Fruit fly (Drosophila melanogaster) whole organism, embryonic: ENCODE measurements around the gene mats.

Source experiments
- Bteb2 ChIP-seq: fragments of 200-800 bp; sonication (Bioruptor generic); optimal IDR thresholded peaks from 2 replicates; lab custom pipeline; 2016; ENCODE audit warnings: missing biosample characterization, missing genetic modification characterization
- CG10565 ChIP-seq: fragments of 200-800 bp; sonication (Bioruptor generic); optimal IDR thresholded peaks from 3 replicates; lab custom pipeline; 2016; ENCODE audit warnings: missing biosample characterization, mild to moderate bottlenecking, missing genetic modification characterization
- CG12236 ChIP-seq: fragments of 200-800 bp; sonication (Bioruptor generic); optimal IDR thresholded peaks from 2 replicates; lab custom pipeline; 2016; ENCODE audit warnings: missing biosample characterization, missing genetic modification characterization
- CG12391 ChIP-seq: fragments of 200-800 bp; sonication (Bioruptor generic); optimal IDR thresholded peaks from 3 replicates; lab custom pipeline; 2018; ENCODE audit warnings: missing biosample characterization, mild to moderate bottlenecking, missing genetic modification characterization, moderate library complexity
- CG13424 ChIP-seq: fragments of 200-800 bp; sonication (Bioruptor generic); optimal IDR thresholded peaks from 2 replicates; lab custom pipeline; 2019; ENCODE audit warnings: missing biosample characterization, mild to moderate bottlenecking, missing genetic modification characterization, moderate library complexity
- CG13624 ChIP-seq: fragments of 200-800 bp; sonication (Bioruptor generic); optimal IDR thresholded peaks from 2 replicates; lab custom pipeline; 2016; ENCODE audit warnings: missing biosample characterization, missing genetic modification characterization
- CG13894 ChIP-seq: fragments of 200-800 bp; sonication (Bioruptor generic); optimal IDR thresholded peaks from 3 replicates; lab custom pipeline; 2018; ENCODE audit warnings: missing biosample characterization, mild to moderate bottlenecking, missing genetic modification characterization, moderate library complexity
- CG17361 ChIP-seq: fragments of 200-800 bp; sonication (Bioruptor generic); IDR thresholded peaks from 3 replicates; pipeline ENCODE4 v1.3.6; 2022; ENCODE audit warnings: missing biosample characterization, missing genetic modification characterization
- CG17912 ChIP-seq: fragments of 200-800 bp; sonication (Bioruptor generic); optimal IDR thresholded peaks from 2 replicates; lab custom pipeline; 2018; ENCODE audit warnings: missing biosample characterization, mild to moderate bottlenecking, missing genetic modification characterization
- CG2120 ChIP-seq: fragments of 200-800 bp; sonication (Bioruptor generic); optimal IDR thresholded peaks from 3 replicates; lab custom pipeline; 2016; ENCODE audit warnings: missing biosample characterization, missing genetic modification characterization
- CG2889 ChIP-seq: fragments of 200-800 bp; sonication (Bioruptor generic); IDR thresholded peaks from 3 replicates; pipeline ENCODE4 v1.3.6; 2022; ENCODE audit warnings: missing biosample characterization, missing genetic modification characterization
- CG3163 ChIP-seq: fragments of 200-800 bp; sonication (Bioruptor generic); optimal IDR thresholded peaks from 3 replicates; lab custom pipeline; 2016; ENCODE audit warnings: missing biosample characterization, missing genetic modification characterization
- CG3838 ChIP-seq: fragments of 200-800 bp; sonication (Bioruptor generic); optimal IDR thresholded peaks from 3 replicates; lab custom pipeline; 2016; ENCODE audit warnings: missing biosample characterization, missing genetic modification characterization
- CG43689 ChIP-seq: fragments of 200-800 bp; sonication (Bioruptor generic); IDR thresholded peaks from 2 replicates; pipeline ENCODE4 v1.3.6; 2022; ENCODE audit warnings: missing biosample characterization, missing genetic modification characterization
- CG6654 ChIP-seq: fragments of 200-800 bp; sonication (Bioruptor generic); optimal IDR thresholded peaks from 2 replicates; lab custom pipeline; 2017; ENCODE audit warnings: missing biosample characterization, mild to moderate bottlenecking, missing genetic modification characterization
- CG7556 ChIP-seq: fragments of 200-800 bp; sonication (Bioruptor generic); optimal IDR thresholded peaks from 2 replicates; lab custom pipeline; 2017; ENCODE audit warnings: missing biosample characterization, mild to moderate bottlenecking, missing genetic modification characterization
- CG7745 ChIP-seq: fragments of 200-800 bp; sonication (Bioruptor generic); optimal IDR thresholded peaks from 2 replicates; lab custom pipeline; 2018; ENCODE audit warnings: missing biosample characterization, mild to moderate bottlenecking, missing genetic modification characterization, moderate library complexity
- CG7786 ChIP-seq: fragments of 200-800 bp; sonication (Bioruptor generic); optimal IDR thresholded peaks from 2 replicates; lab custom pipeline; 2016; ENCODE audit warnings: missing biosample characterization, missing genetic modification characterization
- CG9727 ChIP-seq: fragments of 200-800 bp; sonication (Bioruptor generic); optimal IDR thresholded peaks from 3 replicates; lab custom pipeline; 2017; ENCODE audit warnings: missing biosample characterization, mild to moderate bottlenecking, missing genetic modification characterization
- Dip3 ChIP-seq: fragments of 200-800 bp; sonication (Bioruptor generic); optimal IDR thresholded peaks from 3 replicates; lab custom pipeline; 2016; ENCODE audit warnings: missing biosample characterization, missing genetic modification characterization
- Ets97D ChIP-seq: fragments of 200-800 bp; sonication (Bioruptor generic); optimal IDR thresholded peaks from 3 replicates; lab custom pipeline; 2016; ENCODE audit warnings: missing biosample characterization, missing genetic modification characterization
- HLH54F ChIP-seq: fragments of 200-800 bp; sonication (Bioruptor generic); optimal IDR thresholded peaks from 3 replicates; lab custom pipeline; 2016; ENCODE audit warnings: missing biosample characterization, missing genetic modification characterization
- Hr3 ChIP-seq: fragments of 200-800 bp; sonication (Bioruptor generic); optimal IDR thresholded peaks from 3 replicates; lab custom pipeline; 2016; ENCODE audit warnings: missing biosample characterization, missing genetic modification characterization
- Hr39 ChIP-seq: fragments of >200 bp; optimal IDR thresholded peaks from 2 replicates; lab custom pipeline; 2017
- NFAT ChIP-seq: fragments of 200-800 bp; sonication (Bioruptor generic); IDR thresholded peaks from 2 replicates; pipeline ENCODE4 v1.3.6; 2022; ENCODE audit warnings: missing biosample characterization, missing genetic modification characterization
- NK7.1 ChIP-seq: fragments of 200-800 bp; sonication (Bioruptor generic); optimal IDR thresholded peaks from 3 replicates; lab custom pipeline; 2016; ENCODE audit warnings: missing biosample characterization, missing genetic modification characterization
- Nf-YA ChIP-seq: fragments of 200-800 bp; sonication (Bioruptor generic); IDR thresholded peaks from 2 replicates; pipeline ENCODE4 v1.3.6; 2022; ENCODE audit warnings: missing biosample characterization, missing genetic modification characterization
- Scr ChIP-seq: fragments of 200-800 bp; sonication (Bioruptor generic); IDR thresholded peaks from 2 replicates; pipeline ENCODE4 v1.3.6; 2022; ENCODE audit warnings: missing biosample characterization, missing genetic modification characterization; ENCODE audit not compliant: partially characterized antibody
- Sox100B ChIP-seq: fragments of 200-800 bp; sonication (Bioruptor generic); optimal IDR thresholded peaks from 3 replicates; lab custom pipeline; 2018; ENCODE audit warnings: missing biosample characterization, mild to moderate bottlenecking, missing genetic modification characterization
- Tbp ChIP-seq: fragments of >200 bp; optimal IDR thresholded peaks from 2 replicates; lab custom pipeline; 2018; ENCODE audit warnings: missing biosample characterization, missing genetic modification characterization
- al ChIP-seq: fragments of 200-800 bp; sonication (Bioruptor generic); IDR thresholded peaks from 2 replicates; pipeline ENCODE4 v1.3.6; 2022; ENCODE audit warnings: missing biosample characterization, missing genetic modification characterization
- bowl ChIP-seq: fragments of 200-800 bp; sonication (Bioruptor generic); IDR thresholded peaks from 2 replicates; pipeline ENCODE4 v1.3.6; 2022; ENCODE audit warnings: missing biosample characterization, missing genetic modification characterization
- croc ChIP-seq: fragments of 200-800 bp; sonication (Bioruptor generic); conservative IDR thresholded peaks from 3 replicates; pipeline ENCODE4 v1.3.6; 2022; ENCODE audit warnings: missing biosample characterization, missing genetic modification characterization
- crol ChIP-seq: fragments of 200-800 bp; sonication (Bioruptor generic); IDR thresholded peaks from 2 replicates; pipeline ENCODE4 v1.3.6; 2022; ENCODE audit warnings: missing biosample characterization, missing genetic modification characterization
- fu2 ChIP-seq: fragments of 200-800 bp; sonication (Bioruptor generic); optimal IDR thresholded peaks from 2 replicates; lab custom pipeline; 2016; ENCODE audit warnings: missing biosample characterization, missing genetic modification characterization
- gem ChIP-seq: fragments of 200-800 bp; sonication (Bioruptor generic); optimal IDR thresholded peaks from 2 replicates; lab custom pipeline; 2019; ENCODE audit warnings: missing biosample characterization, mild to moderate bottlenecking, missing genetic modification characterization, moderate library complexity
- klu ChIP-seq: fragments of 200-800 bp; sonication (Bioruptor generic); IDR thresholded peaks from 2 replicates; pipeline ENCODE4 v1.3.6; 2022; ENCODE audit warnings: missing biosample characterization, missing genetic modification characterization
- lilli ChIP-seq: fragments of 200-800 bp; sonication (Bioruptor generic); optimal IDR thresholded peaks from 3 replicates; lab custom pipeline; 2016; ENCODE audit warnings: missing biosample characterization, missing genetic modification characterization
- peb ChIP-seq: fragments of 200-800 bp; sonication (Bioruptor generic); IDR thresholded peaks from 2 replicates; pipeline ENCODE4 v1.3.6; 2022; ENCODE audit warnings: missing biosample characterization, missing genetic modification characterization
- ranshi ChIP-seq: fragments of 200-800 bp; sonication (Bioruptor generic); IDR thresholded peaks from 2 replicates; pipeline ENCODE4 v1.3.6; 2022; ENCODE audit warnings: missing biosample characterization, missing genetic modification characterization
- ro ChIP-seq: fragments of 200-800 bp; sonication (Bioruptor generic); IDR thresholded peaks from 2 replicates; pipeline ENCODE4 v1.3.6; 2022; ENCODE audit warnings: missing biosample characterization, missing genetic modification characterization
- sc ChIP-seq, 3 experiments: fragments of >200 bp in 2 of 3; fragments of 200-800 bp in 1 of 3; sonication (Bioruptor generic) in 1 of 3; optimal IDR thresholded peaks; 2 replicates in 2 of 3; 3 replicates in 1 of 3; lab custom pipeline; 2017; ENCODE audit warnings: mild to moderate bottlenecking in 1 of 3, missing biosample characterization in 1 of 3, missing genetic modification characterization in 1 of 3, missing genetic modification reagents in 1 of 3
- schlank ChIP-seq: fragments of 200-800 bp; sonication (Bioruptor generic); optimal IDR thresholded peaks from 2 replicates; lab custom pipeline; 2018; ENCODE audit warnings: missing biosample characterization, mild to moderate bottlenecking, missing genetic modification characterization
- slp2 ChIP-seq: fragments of 200-800 bp; sonication (Bioruptor generic); optimal IDR thresholded peaks from 2 replicates; lab custom pipeline; 2016; ENCODE audit warnings: missing biosample characterization, missing genetic modification characterization
- sr ChIP-seq: fragments of 200-800 bp; sonication (Bioruptor generic); IDR thresholded peaks from 3 replicates; pipeline ENCODE4 v1.3.6; 2022; ENCODE audit warnings: missing biosample characterization, missing genetic modification characterization
- stc ChIP-seq: fragments of 200-800 bp; sonication (Bioruptor generic); IDR thresholded peaks from 2 replicates; pipeline ENCODE4 v1.3.6; 2022; ENCODE audit warnings: missing biosample characterization, missing genetic modification characterization
- tll ChIP-seq, 2 experiments: fragments of 200-800 bp in 1 of 2; fragments of >200 bp in 1 of 2; sonication (Bioruptor generic) in 1 of 2; optimal IDR thresholded peaks; 2 replicates each; lab custom pipeline; 2017 to 2019; ENCODE audit warnings: missing biosample characterization in 2 of 2, missing genetic modification characterization in 2 of 2, mild to moderate bottlenecking in 1 of 2, moderate library complexity in 1 of 2
- trem ChIP-seq: fragments of 200-800 bp; optimal IDR thresholded peaks from 3 replicates; lab custom pipeline; 2019; ENCODE audit warnings: missing biosample characterization, mild to moderate bottlenecking, missing genetic modification characterization, moderate library complexity
- usp ChIP-seq: fragments of >200 bp; optimal IDR thresholded peaks from 2 replicates; lab custom pipeline; 2017; ENCODE audit warnings: missing biosample characterization, missing genetic modification characterization
- wek ChIP-seq: fragments of 200-800 bp; sonication (Bioruptor generic); optimal IDR thresholded peaks from 3 replicates; lab custom pipeline; 2018; ENCODE audit warnings: missing biosample characterization, mild to moderate bottlenecking, missing genetic modification characterization, moderate library complexity

mats gene

DNA sequence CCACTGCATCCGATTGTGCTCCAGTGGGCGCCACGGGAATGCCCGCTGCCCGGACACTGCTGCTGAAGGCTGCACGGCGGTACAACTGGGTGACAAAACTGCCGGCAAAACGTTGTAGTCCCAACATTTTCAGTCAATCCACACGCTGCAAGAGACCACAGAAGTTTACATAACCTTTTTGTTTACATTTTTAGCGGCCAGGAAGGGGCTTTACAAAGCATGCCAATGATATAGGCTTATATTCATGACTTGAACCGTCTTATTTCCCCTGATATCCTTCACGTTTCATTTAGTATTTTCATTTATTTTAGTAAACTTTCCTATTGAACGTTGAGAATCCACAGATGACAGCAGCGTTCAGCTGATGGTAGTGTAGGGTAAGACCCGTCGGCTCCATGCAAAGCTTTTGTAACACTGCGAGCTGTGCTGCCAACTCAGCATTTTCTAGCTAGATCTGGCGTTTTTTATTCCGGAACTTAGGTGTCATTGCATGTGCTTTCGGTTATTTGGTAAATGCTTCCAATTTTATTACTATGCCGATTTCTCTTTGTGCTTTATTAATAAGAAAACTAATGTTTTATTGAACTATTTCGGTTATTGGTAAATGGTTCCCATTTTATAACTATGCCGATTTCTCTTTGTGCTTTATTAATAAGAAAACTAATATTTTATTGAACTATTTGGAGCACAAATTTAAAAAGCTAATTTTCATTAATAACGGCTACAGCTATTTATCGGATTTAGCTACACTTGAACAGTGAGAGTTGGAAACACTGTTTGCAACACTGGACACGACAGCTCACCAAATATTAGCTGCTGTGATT is 10.2 kb upstream of the mats start, which contains the start of the genes CG13850 and lqfR (continued):
- TF ChIP-seq tll (GFP tag; optimal IDR thresholded peaks at IDR 0.05; lab: Kevin White, UChicago) = peak in 1 of 2 experiments; percentile 30
- TF ChIP-seq CG7556 (GFP tag; lab: Kevin White, UChicago) = peak; percentile 81
- no peak for TF ChIP-seq wek (GFP tag; lab: Kevin White, UChicago)
- peak; percentile 80 for TF ChIP-seq Dip3 (GFP tag; lab: Kevin White, UChicago)
- no peak for TF ChIP-seq CG7745
- peak; percentile 39 for TF ChIP-seq NK7.1 (GFP tag; lab: Kevin White, UChicago)
- TF ChIP-seq CG12236 (GFP tag; lab: Kevin White, UChicago) = peak; percentile 26
- TF ChIP-seq CG12391 (tag; lab: Kevin White, UChicago) = peak; percentile 80
- no peak; the same call in 1 of the 2 replicates for TF ChIP-seq stc
- peak; percentile 76 for TF ChIP-seq fu2 (GFP tag; lab: Kevin White, UChicago)
- TF ChIP-seq Ets97D (GFP tag; lab: Kevin White, UChicago) = peak; percentile 70
- TF ChIP-seq Bteb2 (GFP tag; lab: Kevin White, UChicago) = peak; percentile 84
- TF ChIP-seq CG10565 = peak; percentile 12
- TF ChIP-seq Hr39 (lab: Kevin White, UChicago) = peak; percentile 25
- TF ChIP-seq CG7786 = peak; percentile 84
- TF ChIP-seq CG3838 (GFP tag; lab: Kevin White, UChicago) = peak; percentile 21
- TF ChIP-seq Scr (GFP tag; lab: Robert Waterston, UW) = no peak
- peak; percentile 92 for TF ChIP-seq CG2120 (GFP tag; lab: Kevin White, UChicago)
- no peak; the same call in 1 of the 2 replicates for TF ChIP-seq CG43689
- TF ChIP-seq HLH54F (GFP tag; lab: Kevin White, UChicago) = peak; percentile 90
- peak; percentile 19 for TF ChIP-seq CG17912
- peak; percentile 84 for TF ChIP-seq trem (tag; lab: Kevin White, UChicago)
- no peak for TF ChIP-seq sc (optimal IDR thresholded peaks at IDR 0.05; lab: Kevin White, UChicago)
- peak; percentile 52 for TF ChIP-seq sc (GFP tag; optimal IDR thresholded peaks at IDR 0.05; lab: Kevin White, UChicago)
- TF ChIP-seq sr = no peak
- TF ChIP-seq schlank = peak; percentile 35
- TF ChIP-seq gem (tag; lab: Kevin White, UChicago) = no peak
- TF ChIP-seq slp2 = peak; percentile 72
- TF ChIP-seq CG9727 (GFP tag; lab: Kevin White, UChicago) = peak; percentile 77
- no peak for TF ChIP-seq usp
- TF ChIP-seq Hr3 (GFP tag; lab: Kevin White, UChicago) = peak; percentile 84
- peak; percentile 76 for TF ChIP-seq Tbp (GFP tag; lab: Kevin White, UChicago)
- TF ChIP-seq Sox100B (GFP tag; lab: Kevin White, UChicago) = peak; percentile 82
- peak; percentile 39; the same call in 1 of the 3 replicates for TF ChIP-seq croc (GFP tag; lab: Robert Waterston, UW)
- peak; percentile 81 for TF ChIP-seq CG13624 (GFP tag; lab: Kevin White, UChicago)
- TF ChIP-seq lilli (GFP tag; lab: Kevin White, UChicago) = peak; percentile 84
- TF ChIP-seq ro (GFP tag; lab: Robert Waterston, UW) = no peak
- peak; percentile 69 for TF ChIP-seq CG13424 (tag; lab: Kevin White, UChicago)
- TF ChIP-seq crol (GFP tag; lab: Robert Waterston, UW) = no peak
- peak; percentile 91 for TF ChIP-seq CG17361 (GFP tag; lab: Robert Waterston, UW)
- TF ChIP-seq CG6654 (GFP tag; lab: Kevin White, UChicago) = peak; percentile 40
- no peak for TF ChIP-seq bowl
- peak; percentile 72 for TF ChIP-seq klu (GFP tag; lab: Robert Waterston, UW)
- TF ChIP-seq ranshi (GFP tag; lab: Robert Waterston, UW) = no peak; the same call in 1 of the 2 replicates
- no peak for TF ChIP-seq Nf-YA (GFP tag; lab: Robert Waterston, UW)
- no peak for TF ChIP-seq CG13894 (tag; lab: Kevin White, UChicago)
- peak; percentile 60; the same call in 1 of the 2 replicates for TF ChIP-seq al
- TF ChIP-seq NFAT (GFP tag; lab: Robert Waterston, UW) = peak; percentile 69
- no peak for TF ChIP-seq peb (GFP tag; lab: Robert Waterston, UW)
- peak; percentile 59 for TF ChIP-seq CG3163 (GFP tag; lab: Kevin White, UChicago)
- TF ChIP-seq CG2889 (GFP tag; lab: Robert Waterston, UW) = 0 out of 3 replicates have a peak, but pooled peaks have one; percentile 38
